Fruit fly (Drosophila melanogaster) whole organism, embryonic: ENCODE data around the gene CG1910.

Experiments used
- CG11093 ChIP-seq: fragments of 200-800 bp; sonication (Bioruptor generic); IDR thresholded peaks from 3 replicates; pipeline ENCODE4 v1.3.6; 2022; ENCODE audit warnings: missing biosample characterization, missing genetic modification characterization
- CG11696 ChIP-seq: fragments of 200-800 bp; sonication (Bioruptor generic); IDR thresholded peaks from 2 replicates; pipeline ENCODE4 v1.3.6; 2022; ENCODE audit warnings: missing biosample characterization, missing genetic modification characterization
- CG16779 ChIP-seq: fragments of 200-800 bp; sonication (Bioruptor generic); IDR thresholded peaks from 2 replicates; pipeline ENCODE4 v1.3.6; 2022; ENCODE audit warnings: missing biosample characterization, missing genetic modification characterization
- CG18262 ChIP-seq: fragments of 200-800 bp; optimal IDR thresholded peaks from 3 replicates; lab custom pipeline; 2019; ENCODE audit warnings: missing biosample characterization, mild to moderate bottlenecking, missing genetic modification characterization, moderate library complexity
- CG6765 ChIP-seq: fragments of 200-800 bp; sonication (Bioruptor generic); optimal IDR thresholded peaks from 3 replicates; lab custom pipeline; 2017; ENCODE audit warnings: missing biosample characterization, mild to moderate bottlenecking, missing genetic modification characterization
- CG7963 ChIP-seq: fragments of 200-800 bp; sonication (Bioruptor generic); IDR thresholded peaks from 3 replicates; pipeline ENCODE4 v1.3.6; 2022; ENCODE audit warnings: missing biosample characterization, missing genetic modification characterization; ENCODE audit not compliant: partially characterized antibody
- Eip74EF ChIP-seq, 2 experiments: fragments of 200-800 bp in 1 of 2; fragments of >200 bp in 1 of 2; sonication (Bioruptor generic) in 1 of 2; optimal IDR thresholded peaks; 2 replicates each; lab custom pipeline; 2017 to 2019; ENCODE audit warnings: missing biosample characterization in 2 of 2, missing genetic modification characterization in 2 of 2, mild to moderate bottlenecking in 1 of 2, moderate library complexity in 1 of 2
- amos ChIP-seq: fragments of 200-800 bp; sonication (Bioruptor generic); IDR thresholded peaks from 2 replicates; pipeline ENCODE4 v1.3.6; 2022; ENCODE audit warnings: missing biosample characterization, missing genetic modification characterization; ENCODE audit not compliant: partially characterized antibody
- dpn ChIP-seq, 2 experiments: fragments of 200-800 bp; sonication (Bioruptor generic); optimal IDR thresholded peaks; 3 replicates each; lab custom pipeline; 2016; ENCODE audit warnings: missing biosample characterization in 2 of 2, missing genetic modification characterization in 2 of 2
- hbn ChIP-seq: fragments of 200-800 bp; sonication (Bioruptor generic); IDR thresholded peaks from 2 replicates; pipeline ENCODE4 v1.3.6; 2022; ENCODE audit warnings: missing biosample characterization, missing genetic modification characterization; ENCODE audit not compliant: partially characterized antibody
- nau ChIP-seq: fragments of 200-800 bp; sonication (Bioruptor generic); optimal IDR thresholded peaks from 3 replicates; lab custom pipeline; 2017; ENCODE audit warnings: missing biosample characterization, mild to moderate bottlenecking, missing genetic modification characterization, missing genetic modification reagents
- shn ChIP-seq: fragments of 200-800 bp; sonication (Bioruptor generic); optimal IDR thresholded peaks from 3 replicates; lab custom pipeline; 2016; ENCODE audit warnings: missing biosample characterization, missing genetic modification characterization
- slp2 ChIP-seq: fragments of 200-800 bp; sonication (Bioruptor generic); optimal IDR thresholded peaks from 2 replicates; lab custom pipeline; 2016; ENCODE audit warnings: missing biosample characterization, missing genetic modification characterization

- no peak for TF ChIP-seq hbn (GFP tag; lab: Robert Waterston, UW)
- TF ChIP-seq CG6765 (GFP tag; lab: Kevin White, UChicago), result no peak
- no peak for TF ChIP-seq slp2
- TF ChIP-seq Eip74EF (GFP tag; optimal IDR thresholded peaks at IDR 0.05; lab: Kevin White, UChicago), result no peak
- no peak for TF ChIP-seq CG11696 (GFP tag; lab: Robert Waterston, UW)
- no peak for TF ChIP-seq CG16779 (GFP tag; lab: Robert Waterston, UW)
- no peak for TF ChIP-seq CG7963 (GFP tag; lab: Robert Waterston, UW)
- no peak for TF ChIP-seq nau (GFP tag; lab: Kevin White, UChicago)
- TF ChIP-seq shn (GFP tag; lab: Kevin White, UChicago), result no peak
- no peak for TF ChIP-seq amos (GFP tag; lab: Robert Waterston, UW)
- no peak for TF ChIP-seq CG11093 (GFP tag; lab: Robert Waterston, UW)
- no peak for TF ChIP-seq CG18262 (tag; lab: Kevin White, UChicago)
- TF ChIP-seq dpn (GFP tag; optimal IDR thresholded peaks at IDR 0.05; lab: Kevin White, UChicago), result no peak
Measured at dm6 chr3R:31767528-31767927, 20.1 kb downstream of the CG1910 start.
